Worm (Caenorhabditis elegans) whole organism, L1 larva: ENCODE results near the gene cul-4.

ENCODE experiments used
- aly-2 ChIP-seq: fragments of 150-350 bp; optimal IDR thresholded peaks from 2 replicates; lab custom pipeline; 2014; ENCODE audit warnings: missing biosample characterization, missing genetic modification characterization
- ceh-82 ChIP-seq, 3 experiments: fragments of 150-350 bp in 1 of 3; sonication (generic microtip) in 2 of 3; optimal IDR thresholded peaks; 2 replicates each; lab custom pipeline; 2014 to 2017; ENCODE audit warnings: missing biosample characterization in 3 of 3, missing genetic modification characterization in 3 of 3
- ces-1 ChIP-seq: fragments of 150-350 bp; optimal IDR thresholded peaks from 2 replicates; lab custom pipeline; 2014; ENCODE audit warnings: missing biosample characterization, missing genetic modification reagents, missing genetic modification characterization
- elt-3 ChIP-seq, 6 experiments: fragments of 150-350 bp in 1 of 6; sonication (generic microtip); optimal IDR thresholded peaks; 2 replicates each; lab custom pipeline; 2017 to 2018; ENCODE audit warnings: missing biosample characterization in 6 of 6, missing genetic modification characterization in 6 of 6, inconsistent platforms in 1 of 6
- fos-1 ChIP-seq: fragments of 150-350 bp; optimal IDR thresholded peaks from 2 replicates; lab custom pipeline; 2014; ENCODE audit warnings: missing biosample characterization, missing genetic modification characterization
- hlh-4 ChIP-seq: sonication (generic microtip); optimal IDR thresholded peaks from 2 replicates; lab custom pipeline; 2016; ENCODE audit warnings: mild to moderate bottlenecking, missing genetic modification characterization, missing compliant biosample characterization
- irx-1 ChIP-seq: sonication (generic microtip); optimal IDR thresholded peaks from 2 replicates; lab custom pipeline; 2016; ENCODE audit warnings: missing genetic modification characterization, missing compliant biosample characterization
- nhr-85 ChIP-seq: sonication (generic microtip); peaks from one replicate; lab custom pipeline; 2016; ENCODE audit warnings: missing genetic modification characterization, inconsistent platforms, missing compliant biosample characterization
- pag-3 ChIP-seq: sonication (generic microtip); optimal IDR thresholded peaks from 2 replicates; lab custom pipeline; 2017; ENCODE audit warnings: missing genetic modification characterization, mild to moderate bottlenecking, missing compliant biosample characterization, antibody characterized with exemption, borderline replicate concordance; ENCODE audit not compliant: insufficient read depth
- skn-1 ChIP-seq: fragments of 150-350 bp; optimal IDR thresholded peaks from 2 replicates; lab custom pipeline; 2014; ENCODE audit warnings: missing biosample characterization, missing genetic modification characterization
- unc-62 ChIP-seq: fragments of 150-350 bp; optimal IDR thresholded peaks from 2 replicates; lab custom pipeline; 2014; ENCODE audit warnings: missing biosample characterization, missing genetic modification reagents, missing genetic modification characterization
- unc-86 ChIP-seq: sonication (generic microtip); optimal IDR thresholded peaks from 2 replicates; lab custom pipeline; 2016; ENCODE audit warnings: missing genetic modification characterization, missing compliant biosample characterization

DNA sequence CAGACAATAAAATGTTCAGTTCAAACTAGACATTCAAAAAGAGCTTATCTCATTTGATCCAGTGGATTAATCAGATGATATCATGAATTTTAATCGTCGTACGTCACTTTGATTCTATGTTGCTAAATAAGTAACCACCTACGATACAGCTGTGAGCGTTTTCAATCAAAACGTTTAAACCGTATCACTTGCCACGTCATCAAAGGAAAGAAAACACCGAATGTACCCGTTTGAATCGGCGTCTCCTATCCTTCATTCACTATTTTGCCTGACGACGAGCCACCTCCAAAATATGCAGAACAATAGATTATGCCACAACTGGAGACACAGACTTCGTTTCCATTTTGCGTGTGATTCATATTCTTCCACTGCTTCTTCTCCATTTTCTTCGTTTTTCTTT is 44.0 kb downstream of the cul-4 start:
- no peak for TF ChIP-seq hlh-4 (tag; lab: Kevin White, UChicago)
- TF ChIP-seq unc-86 (tag; lab: Kevin White, UChicago) = no peak
- TF ChIP-seq nhr-85 (tag; lab: Kevin White, UChicago) = no peak
- TF ChIP-seq ceh-82 (tag; optimal IDR thresholded peaks at IDR 0.05; lab: Kevin White, UChicago) = no peak
- TF ChIP-seq unc-62 (GFP tag; lab: Kevin White, UChicago) = no peak
- no peak for TF ChIP-seq aly-2 (tag; lab: Kevin White, UChicago)
- no peak for TF ChIP-seq irx-1
- no peak for TF ChIP-seq skn-1 (tag; lab: Kevin White, UChicago)
- no peak for TF ChIP-seq fos-1 (tag; lab: Kevin White, UChicago)
- TF ChIP-seq pag-3 = no peak
- no peak for TF ChIP-seq ces-1 (GFP tag; lab: Kevin White, UChicago)
- no peak for TF ChIP-seq elt-3 (tag; optimal IDR thresholded peaks at IDR 0.05; lab: Kevin White, UChicago)
